Worm (Caenorhabditis elegans) whole organism, L4 larva: Measurements from ENCODE around the gene rsp-5.

Experiments used
- F49E8.2 ChIP-seq: sonication (generic microtip); optimal IDR thresholded peaks from 2 replicates; lab custom pipeline; 2016; ENCODE audit warnings: missing compliant biosample characterization, mild to moderate bottlenecking, missing genetic modification characterization, borderline replicate concordance
- ZK337.2 ChIP-seq: fragments of 200-800 bp; sonication (Bioruptor generic); IDR thresholded peaks from 2 replicates; pipeline ENCODE4 v1.3.6; 2022; ENCODE audit warnings: missing genetic modification reagents, missing genetic modification characterization, missing compliant biosample characterization
- aly-2 ChIP-seq: sonication (generic microtip); optimal IDR thresholded peaks from 2 replicates; lab custom pipeline; 2018; ENCODE audit warnings: missing biosample characterization, missing genetic modification characterization
- ceh-82 ChIP-seq: sonication (generic microtip); optimal IDR thresholded peaks from 2 replicates; lab custom pipeline; 2017; ENCODE audit warnings: missing biosample characterization, missing genetic modification characterization
- dmd-9 ChIP-seq: fragments of 200-800 bp; sonication (Bioruptor generic); IDR thresholded peaks from 2 replicates; pipeline ENCODE4 v1.3.6; 2022; ENCODE audit warnings: missing genetic modification reagents, missing genetic modification characterization, missing compliant biosample characterization
- lin-38 ChIP-seq: fragments of 200-800 bp; sonication (Bioruptor generic); IDR thresholded peaks from 2 replicates; pipeline ENCODE4 v1.3.6; 2022; ENCODE audit warnings: missing genetic modification reagents, missing genetic modification characterization, missing compliant biosample characterization
- lin-39 ChIP-seq: fragments of 150-350 bp; optimal IDR thresholded peaks from 2 replicates; lab custom pipeline; 2014; ENCODE audit warnings: missing biosample characterization, missing genetic modification reagents, missing genetic modification characterization
- nhr-11 ChIP-seq: fragments of 150-350 bp; optimal IDR thresholded peaks from 2 replicates; lab custom pipeline; 2014; ENCODE audit warnings: missing biosample characterization, missing genetic modification characterization
- nhr-237 ChIP-seq: sonication (generic microtip); optimal IDR thresholded peaks from 2 replicates; lab custom pipeline; 2017; ENCODE audit warnings: missing biosample characterization, missing genetic modification characterization
- nhr-76 ChIP-seq: fragments of 150-350 bp; optimal IDR thresholded peaks from 2 replicates; lab custom pipeline; 2014; ENCODE audit warnings: missing biosample characterization, missing genetic modification characterization
- ztf-11 ChIP-seq: fragments of 150-350 bp; optimal IDR thresholded peaks from 2 replicates; lab custom pipeline; 2014; ENCODE audit warnings: missing biosample characterization, missing genetic modification characterization

DNA sequence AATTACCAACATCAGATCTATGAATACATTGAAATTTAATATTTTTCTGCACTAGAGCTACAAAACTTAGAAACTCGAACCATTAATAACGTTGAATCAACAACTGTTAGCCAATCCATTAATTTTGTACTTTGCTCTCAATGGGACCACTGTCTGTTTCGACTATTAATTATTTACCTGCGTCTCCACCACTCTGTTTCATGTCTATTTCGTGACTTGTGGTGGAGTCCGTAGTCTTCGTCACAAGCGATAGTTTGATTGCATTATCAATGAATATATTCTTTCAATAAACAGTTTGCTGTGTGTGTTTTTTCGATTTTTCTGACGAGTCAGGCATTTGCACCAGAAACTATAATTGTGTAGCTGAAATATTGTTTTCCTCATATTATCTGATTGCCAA, 3.6 kb upstream of the rsp-5 start:
- TF ChIP-seq ztf-11 (no peak), nhr-76 (tag; lab: Kevin White, UChicago) (no peak), F49E8.2 (tag; lab: Kevin White, UChicago) (no peak), nhr-11 (tag; lab: Kevin White, UChicago) (no peak), lin-39 (no peak), aly-2 (tag; lab: Kevin White, UChicago) (no peak), ceh-82 (tag; lab: Kevin White, UChicago) (no peak), lin-38 (GFP tag; lab: Robert Waterston, UW) (no peak), nhr-237 (tag; lab: Kevin White, UChicago) (no peak), ZK337.2 (GFP tag; lab: Robert Waterston, UW) (no peak), dmd-9 (GFP tag; lab: Robert Waterston, UW) (no peak)
